Worm (Caenorhabditis elegans) whole organism, L1 larva: ENCODE measurements around the gene T08D10.5.
A peak's percentile ranks its signal among the peaks of the same experiment; 100 is the strongest.

Experiments
- C16A3.4 ChIP-seq: fragments of 150-350 bp; optimal IDR thresholded peaks from 2 replicates; lab custom pipeline; 2014; ENCODE audit warnings: missing biosample characterization, missing genetic modification characterization
- C34B4.2 ChIP-seq: sonication (generic microtip); optimal IDR thresholded peaks from 2 replicates; lab custom pipeline; 2017; ENCODE audit warnings: mild to moderate bottlenecking, missing genetic modification characterization, missing compliant biosample characterization
- F16B12.6 ChIP-seq: fragments of 150-350 bp; optimal IDR thresholded peaks from 2 replicates; lab custom pipeline; 2014; ENCODE audit warnings: missing biosample characterization, missing genetic modification characterization
- Y116A8C.19 ChIP-seq: sonication (generic microtip); optimal IDR thresholded peaks from 2 replicates; lab custom pipeline; 2016; ENCODE audit warnings: missing compliant biosample characterization, missing genetic modification characterization, borderline replicate concordance
- alr-1 ChIP-seq: fragments of 200-800 bp; sonication (Bioruptor generic); optimal IDR thresholded peaks from 2 replicates; lab custom pipeline; 2018; ENCODE audit warnings: borderline replicate concordance, mild to moderate bottlenecking, missing genetic modification characterization, missing compliant biosample characterization
- aly-2 ChIP-seq: fragments of 150-350 bp; optimal IDR thresholded peaks from 2 replicates; lab custom pipeline; 2014; ENCODE audit warnings: missing biosample characterization, missing genetic modification characterization
- ama-1 ChIP-seq: fragments of 150-350 bp; optimal IDR thresholded peaks from 2 replicates; lab custom pipeline; 2014
- ceh-63 ChIP-seq: fragments of 200-800 bp; sonication (Bioruptor generic); optimal IDR thresholded peaks from 2 replicates; lab custom pipeline; 2018; ENCODE audit warnings: mild to moderate bottlenecking, missing genetic modification characterization, missing compliant biosample characterization
- dpl-1 ChIP-seq, 3 experiments: fragments of 150-350 bp in 2 of 3; sonication (generic microtip) in 1 of 3; optimal IDR thresholded peaks; 2 replicates each; lab custom pipeline; 2014 to 2017; ENCODE audit warnings: missing biosample characterization in 3 of 3, missing genetic modification characterization in 3 of 3, missing genetic modification reagents in 3 of 3
- dsc-1 ChIP-seq: sonication (generic microtip); optimal IDR thresholded peaks from 2 replicates; lab custom pipeline; 2016; ENCODE audit warnings: mild to moderate bottlenecking, missing genetic modification characterization, missing compliant biosample characterization
- elt-2 ChIP-seq: sonication (generic microtip); optimal IDR thresholded peaks from 2 replicates; lab custom pipeline; 2016; ENCODE audit warnings: missing genetic modification characterization, mild to moderate bottlenecking, inconsistent platforms, missing compliant biosample characterization, missing genetic modification reagents
- elt-3 ChIP-seq, 6 experiments: fragments of 150-350 bp in 1 of 6; sonication (generic microtip); optimal IDR thresholded peaks; 2 replicates each; lab custom pipeline; 2017 to 2018; ENCODE audit warnings: missing biosample characterization in 6 of 6, missing genetic modification characterization in 6 of 6, inconsistent platforms in 1 of 6
- ets-5 ChIP-seq: fragments of 200-800 bp; sonication (Bioruptor generic); IDR thresholded peaks from 2 replicates; pipeline ENCODE4 v1.3.6; 2022; ENCODE audit warnings: missing genetic modification characterization, missing compliant biosample characterization
- fkh-4 ChIP-seq: sonication (generic microtip); optimal IDR thresholded peaks from 2 replicates; lab custom pipeline; 2016; ENCODE audit warnings: missing compliant biosample characterization, missing genetic modification characterization, borderline replicate concordance
- grh-1 ChIP-seq: fragments of 200-800 bp; sonication (Bioruptor generic); IDR thresholded peaks from 2 replicates; pipeline ENCODE4 v1.3.6; 2022; ENCODE audit warnings: missing genetic modification reagents, missing genetic modification characterization, missing compliant biosample characterization
- lin-14 ChIP-seq: fragments of 200-800 bp; sonication (Bioruptor generic); optimal IDR thresholded peaks from 2 replicates; lab custom pipeline; 2018; ENCODE audit warnings: mild to moderate bottlenecking, missing genetic modification characterization, moderate library complexity, missing compliant biosample characterization
- lin-35 ChIP-seq, 2 experiments: fragments of 150-350 bp; optimal IDR thresholded peaks; 2 replicates each; lab custom pipeline; 2014; ENCODE audit warnings: missing biosample characterization in 2 of 2, missing genetic modification characterization in 2 of 2, missing genetic modification reagents in 2 of 2
- lin-39 ChIP-seq: fragments of 150-350 bp; optimal IDR thresholded peaks from 2 replicates; lab custom pipeline; 2014; ENCODE audit warnings: missing biosample characterization, missing genetic modification reagents, missing genetic modification characterization
- mab-9 ChIP-seq: fragments of 200-800 bp; sonication (Bioruptor generic); IDR thresholded peaks from 2 replicates; pipeline ENCODE4 v1.3.6; 2022; ENCODE audit warnings: missing genetic modification reagents, missing genetic modification characterization, missing compliant biosample characterization
- mdl-1 ChIP-seq, 2 experiments: fragments of 150-350 bp; optimal IDR thresholded peaks; 2 replicates each; lab custom pipeline; 2014 to 2017; ENCODE audit warnings: missing biosample characterization in 2 of 2, missing genetic modification characterization in 2 of 2, inconsistent platforms in 1 of 2
- nhr-20 ChIP-seq: sonication (generic microtip); optimal IDR thresholded peaks from 2 replicates; lab custom pipeline; 2016; ENCODE audit warnings: mild to moderate bottlenecking, missing genetic modification characterization, missing compliant biosample characterization
- nhr-237 ChIP-seq: fragments of 150-350 bp; optimal IDR thresholded peaks from 2 replicates; lab custom pipeline; 2014; ENCODE audit warnings: missing biosample characterization, missing genetic modification characterization
- nhr-28 ChIP-seq: fragments of 150-350 bp; optimal IDR thresholded peaks from 2 replicates; lab custom pipeline; 2014; ENCODE audit warnings: missing biosample characterization, missing genetic modification characterization
- nhr-47 ChIP-seq: sonication (generic microtip); optimal IDR thresholded peaks from 2 replicates; lab custom pipeline; 2016; ENCODE audit warnings: mild to moderate bottlenecking, missing genetic modification characterization, moderate library complexity, missing compliant biosample characterization
- nhr-71 ChIP-seq: sonication (generic microtip); optimal IDR thresholded peaks from 2 replicates; lab custom pipeline; 2016; ENCODE audit warnings: mild to moderate bottlenecking, missing genetic modification characterization, moderate library complexity, missing compliant biosample characterization
- nhr-76 ChIP-seq: sonication (generic microtip); optimal IDR thresholded peaks from 2 replicates; lab custom pipeline; 2017; ENCODE audit warnings: missing biosample characterization, missing genetic modification characterization
- nhr-77 ChIP-seq: fragments of 150-350 bp; optimal IDR thresholded peaks from 2 replicates; lab custom pipeline; 2014; ENCODE audit warnings: missing biosample characterization, missing genetic modification characterization
- nhr-84 ChIP-seq: sonication (generic microtip); optimal IDR thresholded peaks from 2 replicates; lab custom pipeline; 2017; ENCODE audit warnings: missing biosample characterization, missing genetic modification characterization
- pqm-1 ChIP-seq: sonication (generic microtip); optimal IDR thresholded peaks from 3 replicates; lab custom pipeline; 2017; ENCODE audit warnings: missing biosample characterization, missing genetic modification characterization
- skn-1 ChIP-seq: fragments of 150-350 bp; optimal IDR thresholded peaks from 2 replicates; lab custom pipeline; 2014; ENCODE audit warnings: missing biosample characterization, missing genetic modification characterization
- swsn-7 ChIP-seq: sonication (generic microtip); optimal IDR thresholded peaks from 2 replicates; lab custom pipeline; 2016; ENCODE audit warnings: missing genetic modification characterization, missing compliant biosample characterization
- unc-130 ChIP-seq: fragments of 150-350 bp; optimal IDR thresholded peaks from 2 replicates; lab custom pipeline; 2017; ENCODE audit warnings: missing biosample characterization, missing genetic modification characterization, inconsistent platforms
- unc-30 ChIP-seq: sonication (generic microtip); optimal IDR thresholded peaks from 2 replicates; lab custom pipeline; 2017; ENCODE audit warnings: missing biosample characterization, missing genetic modification characterization
- unc-98 ChIP-seq: fragments of 200-800 bp; sonication (Bioruptor generic); IDR thresholded peaks from 2 replicates; pipeline ENCODE4 v1.3.6; 2022; ENCODE audit warnings: missing genetic modification characterization, missing compliant biosample characterization
- vab-15 ChIP-seq: sonication (generic microtip); optimal IDR thresholded peaks from 2 replicates; lab custom pipeline; 2017; ENCODE audit warnings: missing genotype, mild to moderate bottlenecking, missing genetic modification characterization, missing compliant biosample characterization
- zip-4 ChIP-seq: fragments of 200-800 bp; sonication (Bioruptor generic); optimal IDR thresholded peaks from 2 replicates; lab custom pipeline; 2018; ENCODE audit warnings: mild to moderate bottlenecking, missing genetic modification characterization, moderate library complexity, missing compliant biosample characterization

T08D10.5 gene

DNA sequence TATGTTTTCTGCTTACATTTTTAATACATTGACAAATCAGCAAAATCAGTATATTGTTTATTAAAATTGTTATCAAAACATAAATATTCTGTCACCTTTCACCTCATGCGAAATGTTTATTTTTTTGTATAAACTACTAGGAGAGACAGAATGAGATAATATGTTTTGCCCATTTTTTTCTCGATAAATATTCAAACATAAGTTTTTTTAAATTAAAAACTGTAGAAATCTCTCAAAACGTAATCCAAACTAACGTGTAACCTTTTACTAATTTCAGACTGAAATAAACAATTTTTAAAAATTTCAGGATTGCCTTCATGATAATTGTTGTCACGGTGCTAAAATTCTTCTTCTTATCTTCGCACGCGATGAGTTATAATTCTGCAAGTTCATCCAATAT lies at the start of gene T08D10.5:
TSS of gene T08D10.5 (plus strand) at position 301 of the 400 bp plus-strand sequence.
- TF ChIP-seq zip-4 (GFP tag; lab: Kevin White, UChicago), result no peak
- no peak for TF ChIP-seq nhr-77 (tag; lab: Kevin White, UChicago)
- TF ChIP-seq nhr-84 (tag; lab: Kevin White, UChicago), result no peak
- no peak for TF ChIP-seq nhr-47 (tag; lab: Kevin White, UChicago)
- TF ChIP-seq ama-1 (lab: Kevin White, UChicago), result no peak
- TF ChIP-seq vab-15, result no peak
- TF ChIP-seq lin-39 (tag; lab: Kevin White, UChicago), result no peak
- TF ChIP-seq swsn-7 (tag; lab: Kevin White, UChicago), result no peak
- TF ChIP-seq unc-30 (tag; lab: Kevin White, UChicago), result no peak
- TF ChIP-seq aly-2, result no peak
- no peak for TF ChIP-seq mab-9
- no peak for TF ChIP-seq dpl-1 (GFP tag; optimal IDR thresholded peaks at IDR 0.05; lab: Kevin White, UChicago)
- TF ChIP-seq skn-1 (tag; lab: Kevin White, UChicago), result no peak
- no peak for TF ChIP-seq F16B12.6 (tag; lab: Kevin White, UChicago)
- TF ChIP-seq ets-5, result no peak
- TF ChIP-seq, all 84 proteins: peak for 0

DNA sequence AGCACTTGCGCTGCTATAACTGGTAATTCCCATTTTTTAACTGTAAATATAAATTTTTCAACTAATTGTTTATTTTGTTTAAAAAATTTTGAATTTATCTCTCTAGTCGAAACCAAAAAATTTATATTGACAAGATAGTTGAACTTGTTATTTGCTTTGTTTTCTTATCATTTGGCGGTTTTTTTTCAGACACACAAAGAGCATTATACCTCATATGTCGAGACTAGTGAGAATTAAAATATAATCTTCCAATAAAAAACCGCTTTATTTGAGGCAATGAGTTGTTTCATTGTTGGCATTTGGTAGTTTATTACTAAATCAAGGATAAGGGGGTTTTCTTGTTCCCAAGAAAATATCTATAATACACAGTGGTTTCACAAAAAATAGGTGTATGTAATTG lies 49.1 kb upstream of the T08D10.5 start:
- TF ChIP-seq unc-98, result no peak
- TF ChIP-seq elt-2 (tag; lab: Kevin White, UChicago), result peak; percentile 45
- peak in 1 of 2 experiments; percentile 14 for TF ChIP-seq lin-35 (GFP tag; optimal IDR thresholded peaks at IDR 0.05; lab: Kevin White, UChicago)

DNA sequence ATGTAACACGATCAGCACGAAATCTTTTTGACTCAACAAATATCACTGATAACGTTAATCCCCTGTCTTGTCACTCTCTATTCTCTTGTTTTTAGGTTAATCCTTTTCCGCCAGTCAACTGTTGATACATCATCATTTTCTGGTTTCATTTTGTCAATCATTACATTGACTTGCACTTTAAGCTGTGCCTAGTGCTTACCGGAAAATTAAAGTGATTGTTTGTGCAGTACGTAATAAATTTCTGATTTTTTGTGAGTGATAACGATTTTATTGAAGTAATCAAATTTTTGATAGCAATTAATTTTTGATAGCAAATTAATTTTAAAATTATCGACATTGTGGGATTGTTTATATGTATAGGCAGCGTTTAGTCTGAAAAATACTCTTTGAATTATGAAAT lies 48.2 kb upstream of the T08D10.5 start:
- TF ChIP-seq elt-3 (tag; optimal IDR thresholded peaks at IDR 0.05; lab: Kevin White, UChicago), result no peak
- TF ChIP-seq C16A3.4, result no peak
- no peak for TF ChIP-seq C34B4.2 (tag; lab: Kevin White, UChicago)
- TF ChIP-seq pqm-1 (tag; lab: Kevin White, UChicago), result no peak
- peak; percentile 14 for TF ChIP-seq nhr-71
- TF ChIP-seq nhr-28 (tag; lab: Kevin White, UChicago), result no peak
- TF ChIP-seq elt-2 (tag; lab: Kevin White, UChicago), result peak; percentile 90
- no peak for TF ChIP-seq mdl-1 (tag; optimal IDR thresholded peaks at IDR 0.05; lab: Kevin White, UChicago)
- TF ChIP-seq nhr-20 (tag; lab: Kevin White, UChicago), result no peak
- TF ChIP-seq unc-130 (tag; lab: Kevin White, UChicago), result no peak
- TF ChIP-seq Y116A8C.19, result no peak
- TF ChIP-seq alr-1, result no peak
- peak; percentile 44 for TF ChIP-seq dsc-1 (tag; lab: Kevin White, UChicago)
- no peak for TF ChIP-seq fkh-4

DNA sequence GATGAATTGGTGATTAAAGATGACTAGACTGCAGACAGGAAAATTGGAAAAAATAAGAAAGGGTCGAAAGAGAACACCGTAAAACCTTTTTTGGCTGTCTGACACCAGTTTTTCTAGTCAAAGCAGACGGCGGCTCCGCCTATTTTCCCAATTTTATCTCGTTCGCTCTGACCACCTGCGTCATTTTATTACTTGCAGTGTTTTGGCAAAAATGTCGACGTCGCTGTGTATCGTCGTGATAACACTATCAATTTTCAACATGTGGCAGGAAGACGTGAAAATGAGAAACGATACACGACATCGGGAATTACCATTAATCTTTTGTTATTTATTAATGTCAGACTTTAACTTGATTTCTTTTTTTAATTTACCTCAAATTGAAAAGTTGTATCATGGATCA lies 47.3 kb upstream of the T08D10.5 start, which contains the start of gene Y62H9A.15:
TSS of gene Y62H9A.15 (minus strand) at position 100 of the 400 bp plus-strand sequence.
- TF ChIP-seq elt-3 (tag; optimal IDR thresholded peaks at IDR 0.05; lab: Kevin White, UChicago), result peak in 1 of 6 experiments; percentile 5
- TF ChIP-seq nhr-20 (tag; lab: Kevin White, UChicago), result peak; percentile 1
- peak; percentile 13 for TF ChIP-seq elt-2 (tag; lab: Kevin White, UChicago)
- TF ChIP-seq lin-35 (GFP tag; optimal IDR thresholded peaks at IDR 0.05; lab: Kevin White, UChicago), result peak in 1 of 2 experiments; percentile 9
- TF ChIP-seq lin-14 (GFP tag; lab: Kevin White, UChicago), result no peak
- TF ChIP-seq nhr-76 (tag; lab: Kevin White, UChicago), result no peak
- TF ChIP-seq ceh-63 (GFP tag; lab: Kevin White, UChicago), result no peak

DNA sequence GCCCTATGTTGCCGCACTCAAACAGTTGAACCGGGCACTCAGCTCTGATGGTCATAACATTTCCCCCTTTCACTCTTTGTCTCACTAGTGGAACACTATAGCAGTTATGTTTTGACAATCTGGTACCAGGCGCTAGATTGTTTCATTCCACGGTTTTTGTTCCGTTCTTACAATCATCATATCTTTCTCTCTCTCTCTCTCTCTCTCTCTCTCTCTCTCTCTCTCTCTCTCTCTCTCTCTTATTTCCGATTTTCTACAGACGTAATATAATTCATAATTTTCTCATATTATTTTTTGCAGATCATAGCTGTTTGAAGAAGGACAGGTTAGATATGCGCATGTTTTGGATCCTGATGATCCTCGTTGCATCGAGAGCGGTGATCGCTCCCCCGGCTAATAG lies 43.5 kb upstream of the T08D10.5 start, which contains the start of gene Y62H9A.12:
TSS of gene Y62H9A.12 (plus strand) at position 301 of the 400 bp plus-strand sequence.
- TF ChIP-seq nhr-237 (tag; lab: Kevin White, UChicago) (no peak), grh-1 (GFP tag; lab: Robert Waterston, UW) (no peak)
